Fruit fly (Drosophila melanogaster) whole organism, embryonic: ENCODE results near the gene CG14631.
A peak's percentile ranks its signal among the peaks of the same experiment; 100 is the strongest.

Source experiments
- Adf1 ChIP-seq: fragments of 200-800 bp; sonication (Bioruptor generic); IDR thresholded peaks from 2 replicates; pipeline ENCODE4 v1.3.6; 2022; ENCODE audit warnings: missing biosample characterization, missing genetic modification characterization
- BEAF-32 ChIP-seq: fragments of 200-800 bp; sonication (Bioruptor generic); optimal IDR thresholded peaks from 3 replicates; lab custom pipeline; 2017; ENCODE audit warnings: missing biosample characterization, missing genetic modification characterization, mild to moderate bottlenecking, moderate library complexity, missing genetic modification reagents
- Bgb ChIP-seq: fragments of 200-800 bp; sonication (Bioruptor generic); IDR thresholded peaks from 2 replicates; pipeline ENCODE4 v1.3.6; 2022; ENCODE audit warnings: missing biosample characterization, missing genetic modification characterization; ENCODE audit not compliant: partially characterized antibody
- CG10147 ChIP-seq: fragments of 200-800 bp; sonication (Bioruptor generic); optimal IDR thresholded peaks from 2 replicates; lab custom pipeline; 2019; ENCODE audit warnings: missing biosample characterization, mild to moderate bottlenecking, missing genetic modification characterization, moderate library complexity
- CG1024 ChIP-seq: fragments of 200-800 bp; sonication (Bioruptor generic); IDR thresholded peaks from 2 replicates; pipeline ENCODE4 v1.3.6; 2022; ENCODE audit warnings: missing biosample characterization, missing genetic modification characterization
- CG10267 ChIP-seq: fragments of 200-800 bp; sonication (Bioruptor generic); optimal IDR thresholded peaks from 2 replicates; lab custom pipeline; 2018; ENCODE audit warnings: missing biosample characterization, mild to moderate bottlenecking, missing genetic modification characterization, moderate library complexity
- CG10321 ChIP-seq: fragments of 200-800 bp; sonication (Bioruptor generic); IDR thresholded peaks from 2 replicates; pipeline ENCODE4 v1.3.6; 2022; ENCODE audit warnings: missing biosample characterization, missing genetic modification characterization
- CG10543 ChIP-seq: fragments of 200-800 bp; sonication (Bioruptor generic); optimal IDR thresholded peaks from 3 replicates; lab custom pipeline; 2017; ENCODE audit warnings: missing biosample characterization, mild to moderate bottlenecking, missing genetic modification characterization, moderate library complexity
- CG11093 ChIP-seq: fragments of 200-800 bp; sonication (Bioruptor generic); IDR thresholded peaks from 3 replicates; pipeline ENCODE4 v1.3.6; 2022; ENCODE audit warnings: missing biosample characterization, missing genetic modification characterization
- CG12104 ChIP-seq: fragments of 200-800 bp; sonication (Bioruptor generic); optimal IDR thresholded peaks from 3 replicates; lab custom pipeline; 2016; ENCODE audit warnings: missing biosample characterization, missing genetic modification characterization
- CG12391 ChIP-seq: fragments of 200-800 bp; sonication (Bioruptor generic); optimal IDR thresholded peaks from 3 replicates; lab custom pipeline; 2018; ENCODE audit warnings: missing biosample characterization, mild to moderate bottlenecking, missing genetic modification characterization, moderate library complexity
- CG12769 ChIP-seq: fragments of 200-800 bp; sonication (Bioruptor generic); optimal IDR thresholded peaks from 2 replicates; lab custom pipeline; 2019; ENCODE audit warnings: missing biosample characterization, mild to moderate bottlenecking, missing genetic modification characterization, moderate library complexity
- CG15696 ChIP-seq: fragments of 200-800 bp; sonication (Bioruptor generic); optimal IDR thresholded peaks from 2 replicates; lab custom pipeline; 2019; ENCODE audit warnings: missing biosample characterization, mild to moderate bottlenecking, missing genetic modification characterization, moderate library complexity
- CG18599 ChIP-seq: fragments of 200-800 bp; sonication (Bioruptor generic); optimal IDR thresholded peaks from 3 replicates; lab custom pipeline; 2017; ENCODE audit warnings: missing biosample characterization, missing genetic modification characterization, mild to moderate bottlenecking, moderate library complexity, missing genetic modification reagents
- CG30020 ChIP-seq: fragments of 200-800 bp; optimal IDR thresholded peaks from 2 replicates; lab custom pipeline; 2019; ENCODE audit warnings: missing biosample characterization, mild to moderate bottlenecking, missing genetic modification characterization, moderate library complexity
- CG32767 ChIP-seq: fragments of 200-800 bp; sonication (Bioruptor generic); IDR thresholded peaks from 2 replicates; pipeline ENCODE4 v1.3.6; 2022; ENCODE audit warnings: missing biosample characterization, missing genetic modification characterization
- CG32772 ChIP-seq: fragments of 200-800 bp; sonication (Bioruptor generic); IDR thresholded peaks from 2 replicates; pipeline ENCODE4 v1.3.6; 2022; ENCODE audit warnings: missing biosample characterization, missing genetic modification characterization
- CG34224 ChIP-seq: fragments of 200-800 bp; sonication (Bioruptor generic); IDR thresholded peaks from 3 replicates; pipeline ENCODE4 v1.3.6; 2022; ENCODE audit warnings: missing biosample characterization, missing genetic modification characterization; ENCODE audit not compliant: partially characterized antibody
- CG6654 ChIP-seq: fragments of 200-800 bp; sonication (Bioruptor generic); optimal IDR thresholded peaks from 2 replicates; lab custom pipeline; 2017; ENCODE audit warnings: missing biosample characterization, mild to moderate bottlenecking, missing genetic modification characterization
- CG6689 ChIP-seq: fragments of 200-800 bp; sonication (Bioruptor generic); IDR thresholded peaks from 2 replicates; pipeline ENCODE4 v1.3.6; 2022; ENCODE audit warnings: missing biosample characterization, missing genetic modification characterization
- CG6765 ChIP-seq: fragments of 200-800 bp; sonication (Bioruptor generic); optimal IDR thresholded peaks from 3 replicates; lab custom pipeline; 2017; ENCODE audit warnings: missing biosample characterization, mild to moderate bottlenecking, missing genetic modification characterization
- CG7372 ChIP-seq: fragments of 200-800 bp; sonication (Bioruptor generic); IDR thresholded peaks from 2 replicates; pipeline ENCODE4 v1.3.6; 2022; ENCODE audit warnings: missing biosample characterization, missing genetic modification characterization
- CG7745 ChIP-seq: fragments of 200-800 bp; sonication (Bioruptor generic); optimal IDR thresholded peaks from 2 replicates; lab custom pipeline; 2018; ENCODE audit warnings: missing biosample characterization, mild to moderate bottlenecking, missing genetic modification characterization, moderate library complexity
- CG7839 ChIP-seq: fragments of 200-800 bp; sonication (Bioruptor generic); optimal IDR thresholded peaks from 3 replicates; lab custom pipeline; 2018; ENCODE audit warnings: missing biosample characterization, mild to moderate bottlenecking, missing genetic modification characterization, moderate library complexity
- CG9609 ChIP-seq: fragments of 200-800 bp; sonication (Bioruptor generic); optimal IDR thresholded peaks from 3 replicates; lab custom pipeline; 2016; ENCODE audit warnings: missing biosample characterization, missing genetic modification characterization
- CTCF ChIP-seq: fragments of 200-800 bp; sonication (Bioruptor generic); optimal IDR thresholded peaks from 2 replicates; lab custom pipeline; 2017; ENCODE audit warnings: missing biosample characterization, mild to moderate bottlenecking, missing genetic modification characterization, moderate library complexity
- Dll ChIP-seq: fragments of 200-800 bp; sonication (Bioruptor generic); IDR thresholded peaks from 4 replicates; pipeline ENCODE4 v1.3.6; 2022; ENCODE audit warnings: missing biosample characterization, missing genetic modification characterization; ENCODE audit not compliant: partially characterized antibody
- Doc2 ChIP-seq: fragments of 200-800 bp; sonication (Bioruptor generic); IDR thresholded peaks from 2 replicates; pipeline ENCODE4 v1.3.6; 2022; ENCODE audit warnings: missing biosample characterization, missing genetic modification characterization
- E2f2 ChIP-seq: fragments of 200-800 bp; sonication (Bioruptor generic); IDR thresholded peaks from 2 replicates; pipeline ENCODE4 v1.3.6; 2022; ENCODE audit warnings: missing biosample characterization, missing genetic modification characterization
- HHEX ChIP-seq: fragments of 200-800 bp; sonication (Bioruptor generic); optimal IDR thresholded peaks from 3 replicates; lab custom pipeline; 2017; ENCODE audit warnings: missing biosample characterization, mild to moderate bottlenecking, missing genetic modification characterization, missing genetic modification reagents
- Hmr ChIP-seq: fragments of 200-800 bp; sonication (Bioruptor generic); optimal IDR thresholded peaks from 3 replicates; lab custom pipeline; 2017; ENCODE audit warnings: mild to moderate bottlenecking, missing biosample characterization, missing genetic modification reagents, missing genetic modification characterization
- Mad ChIP-seq: fragments of 200-800 bp; sonication (Bioruptor generic); optimal IDR thresholded peaks from 2 replicates; lab custom pipeline; 2016; ENCODE audit warnings: missing biosample characterization, missing genetic modification characterization
- Med ChIP-seq: fragments of 200-800 bp; sonication (Bioruptor generic); peaks from one replicate; lab custom pipeline; 2016; ENCODE audit warnings: missing biosample characterization, missing genetic modification characterization, mild to moderate bottlenecking, inconsistent platforms, moderate library complexity
- Meics ChIP-seq: fragments of 200-800 bp; sonication (Bioruptor generic); optimal IDR thresholded peaks from 2 replicates; lab custom pipeline; 2017; ENCODE audit warnings: missing biosample characterization, mild to moderate bottlenecking, missing genetic modification characterization
- Opbp ChIP-seq: fragments of 200-800 bp; sonication (Bioruptor generic); IDR thresholded peaks from 3 replicates; pipeline ENCODE4 v1.3.6; 2022; ENCODE audit warnings: missing biosample characterization, missing genetic modification characterization; ENCODE audit not compliant: partially characterized antibody
- Ravus ChIP-seq: fragments of 200-800 bp; sonication (Bioruptor generic); IDR thresholded peaks from 2 replicates; pipeline ENCODE4 v1.3.6; 2022; ENCODE audit warnings: missing biosample characterization, missing genetic modification characterization
- Rfx ChIP-seq: fragments of 200-800 bp; sonication (Bioruptor generic); IDR thresholded peaks from 2 replicates; pipeline ENCODE4 v1.3.6; 2022; ENCODE audit warnings: missing biosample characterization, missing genetic modification characterization
- Scr ChIP-seq: fragments of 200-800 bp; sonication (Bioruptor generic); IDR thresholded peaks from 2 replicates; pipeline ENCODE4 v1.3.6; 2022; ENCODE audit warnings: missing biosample characterization, missing genetic modification characterization; ENCODE audit not compliant: partially characterized antibody
- ac ChIP-seq: fragments of 200-800 bp; sonication (Bioruptor generic); optimal IDR thresholded peaks from 3 replicates; lab custom pipeline; 2017; ENCODE audit warnings: missing biosample characterization, mild to moderate bottlenecking, missing genetic modification characterization
- ara ChIP-seq: fragments of 200-800 bp; sonication (Bioruptor generic); IDR thresholded peaks from 2 replicates; pipeline ENCODE4 v1.3.6; 2022; ENCODE audit warnings: missing biosample characterization, missing genetic modification characterization
- ato ChIP-seq: fragments of 200-800 bp; sonication (Bioruptor generic); IDR thresholded peaks from 2 replicates; pipeline ENCODE4 v1.3.6; 2022; ENCODE audit warnings: missing biosample characterization, missing genetic modification characterization; ENCODE audit not compliant: partially characterized antibody
- chn ChIP-seq: fragments of 200-800 bp; sonication (Bioruptor generic); optimal IDR thresholded peaks from 2 replicates; lab custom pipeline; 2016; ENCODE audit warnings: missing biosample characterization, missing genetic modification characterization
- ems ChIP-seq: fragments of 200-800 bp; sonication (Bioruptor generic); optimal IDR thresholded peaks from 3 replicates; lab custom pipeline; 2016; ENCODE audit warnings: missing biosample characterization, missing genetic modification characterization
- fd3F ChIP-seq: fragments of 200-800 bp; sonication (Bioruptor generic); optimal IDR thresholded peaks from 2 replicates; lab custom pipeline; 2018; ENCODE audit warnings: missing biosample characterization, mild to moderate bottlenecking, missing genetic modification characterization, moderate library complexity
- fd64A ChIP-seq: fragments of 200-800 bp; sonication (Bioruptor generic); optimal IDR thresholded peaks from 3 replicates; lab custom pipeline; 2018; ENCODE audit warnings: missing biosample characterization, mild to moderate bottlenecking, missing genetic modification characterization
- grau ChIP-seq: fragments of 200-800 bp; optimal IDR thresholded peaks from 3 replicates; lab custom pipeline; 2019; ENCODE audit warnings: missing biosample characterization, mild to moderate bottlenecking, missing genetic modification characterization, moderate library complexity
- hkb ChIP-seq, 2 experiments: fragments of 200-800 bp in 1 of 2; fragments of >200 bp in 1 of 2; sonication (Bioruptor generic) in 1 of 2; IDR thresholded peaks in 1 of 2; optimal IDR thresholded peaks in 1 of 2; 2 replicates each; pipeline versions ENCODE4 v1.3.6 to Lab custom; 2017 to 2022; ENCODE audit warnings: missing biosample characterization in 1 of 2, missing genetic modification characterization in 1 of 2
- nmo ChIP-seq: fragments of 200-800 bp; sonication (Bioruptor generic); optimal IDR thresholded peaks from 2 replicates; lab custom pipeline; 2018; ENCODE audit warnings: missing biosample characterization, mild to moderate bottlenecking, missing genetic modification characterization, moderate library complexity
- pho ChIP-seq: fragments of 200-800 bp; sonication (Bioruptor generic); optimal IDR thresholded peaks from 2 replicates; lab custom pipeline; 2016; ENCODE audit warnings: missing biosample characterization, missing genetic modification characterization
- tap ChIP-seq: fragments of 200-800 bp; optimal IDR thresholded peaks from 3 replicates; lab custom pipeline; 2019; ENCODE audit warnings: missing biosample characterization, mild to moderate bottlenecking, missing genetic modification characterization, moderate library complexity

The CG14631 gene

DNA sequence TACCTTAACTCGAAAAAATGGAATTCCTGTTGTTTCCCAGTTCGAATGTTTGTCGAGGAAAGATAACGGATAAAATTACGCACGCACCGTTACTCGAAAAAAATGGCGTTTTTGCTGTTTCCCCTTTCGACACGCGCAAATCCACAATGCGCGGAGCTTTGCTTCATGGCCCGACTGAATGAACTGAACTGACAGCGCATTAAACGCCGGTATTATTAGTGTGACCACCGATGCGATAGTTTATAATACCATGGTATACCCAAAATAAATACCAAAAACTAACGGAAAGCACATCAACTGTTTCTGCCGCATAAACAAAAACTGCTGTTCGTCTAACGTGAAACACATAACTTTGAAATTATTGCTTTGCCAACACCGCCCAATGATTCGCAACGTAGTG is 14.7 kb downstream of the CG14631 start, which contains the start of the genes CG32814, CG11638 and CG3021 (continued):
- no peak for TF ChIP-seq hkb (optimal IDR thresholded peaks at IDR 0.05; lab: Kevin White, UChicago)
- TF ChIP-seq hkb (GFP tag; IDR thresholded peaks at IDR 0.05; lab: Robert Waterston, UW): peak; percentile 38; the same call in 1 of the 2 replicates
- TF ChIP-seq Med: peak; percentile 89
- TF ChIP-seq tap (tag; lab: Kevin White, UChicago): peak; percentile 0
- peak; percentile 58 for TF ChIP-seq CTCF (GFP tag; lab: Kevin White, UChicago)
- no peak for TF ChIP-seq Doc2 (GFP tag; lab: Robert Waterston, UW)
- TF ChIP-seq CG1024 (GFP tag; lab: Robert Waterston, UW): no peak
- TF ChIP-seq ac (GFP tag; lab: Kevin White, UChicago): no peak
- TF ChIP-seq Mad (GFP tag; lab: Kevin White, UChicago): no peak
- TF ChIP-seq CG30020 (tag; lab: Kevin White, UChicago): no peak
- TF ChIP-seq CG18599 (GFP tag; lab: Kevin White, UChicago): peak; percentile 0
- 0 out of 4 replicates have a peak, but pooled peaks have one; percentile 40 for TF ChIP-seq Dll (GFP tag; lab: Robert Waterston, UW)
- TF ChIP-seq Bgb (GFP tag; lab: Robert Waterston, UW): peak; percentile 52; the same call in 1 of the 2 replicates
- TF ChIP-seq nmo (GFP tag; lab: Kevin White, UChicago): peak; percentile 34
- peak; percentile 24 for TF ChIP-seq Hmr (GFP tag; lab: Kevin White, UChicago)
- TF ChIP-seq CG34224 (GFP tag; lab: Robert Waterston, UW): peak; percentile 42; the same call in 2 of the 3 replicates
- peak; percentile 36 for TF ChIP-seq grau
- no peak for TF ChIP-seq ato (GFP tag; lab: Robert Waterston, UW)
- TF ChIP-seq CG15696 (tag; lab: Kevin White, UChicago): no peak
- no peak for TF ChIP-seq CG9609 (GFP tag; lab: Kevin White, UChicago)
- no peak for TF ChIP-seq CG10543 (GFP tag; lab: Kevin White, UChicago)
- TF ChIP-seq CG32767 (GFP tag; lab: Robert Waterston, UW): no peak
- no peak for TF ChIP-seq CG11093 (GFP tag; lab: Robert Waterston, UW)
- peak; percentile 65 for TF ChIP-seq BEAF-32 (GFP tag; lab: Kevin White, UChicago)
- no peak for TF ChIP-seq CG10321 (GFP tag; lab: Robert Waterston, UW)
- TF ChIP-seq fd64A (GFP tag; lab: Kevin White, UChicago): peak; percentile 32
- TF ChIP-seq CG10147 (GFP tag; lab: Kevin White, UChicago): no peak
- peak; percentile 7 for TF ChIP-seq fd3F (GFP tag; lab: Kevin White, UChicago)
- TF ChIP-seq Scr: peak; percentile 54; the same call in 1 of the 2 replicates
- peak; percentile 21 for TF ChIP-seq CG12391
- TF ChIP-seq Meics (GFP tag; lab: Kevin White, UChicago): peak; percentile 29
- peak; percentile 30 for TF ChIP-seq CG7839 (tag; lab: Kevin White, UChicago)
- TF ChIP-seq CG12104 (GFP tag; lab: Kevin White, UChicago): no peak
- peak; percentile 30; the same call in 1 of the 2 replicates for TF ChIP-seq Adf1 (GFP tag; lab: Robert Waterston, UW)
- no peak for TF ChIP-seq ems (GFP tag; lab: Kevin White, UChicago)
- peak; percentile 59 for TF ChIP-seq Opbp
- TF ChIP-seq CG7372 (GFP tag; lab: Robert Waterston, UW): no peak
- TF ChIP-seq chn (GFP tag; lab: Kevin White, UChicago): no peak
- peak; percentile 59 for TF ChIP-seq E2f2
- TF ChIP-seq CG32772 (GFP tag; lab: Robert Waterston, UW): no peak
- 0 out of 2 replicates have a peak, but pooled peaks have one; percentile 15 for TF ChIP-seq Rfx (GFP tag; lab: Robert Waterston, UW)
- TF ChIP-seq ara: no peak
- TF ChIP-seq pho (GFP tag; lab: Kevin White, UChicago): no peak
- no peak for TF ChIP-seq CG6689 (GFP tag; lab: Robert Waterston, UW)
- TF ChIP-seq CG6765: peak; percentile 2
- TF ChIP-seq CG12769: peak; percentile 34
- peak; percentile 13 for TF ChIP-seq HHEX (GFP tag; lab: Kevin White, UChicago)
- peak; percentile 9 for TF ChIP-seq CG10267 (tag; lab: Kevin White, UChicago)
- TF ChIP-seq Ravus (GFP tag; lab: Robert Waterston, UW): no peak
- no peak for TF ChIP-seq CG7745 (tag; lab: Kevin White, UChicago)
- TF ChIP-seq CG6654 (GFP tag; lab: Kevin White, UChicago): no peak
